Worm (Caenorhabditis elegans) whole organism, L4/young adult: ENCODE measurements around the gene C50D2.2.

Source experiments
- W03F9.2 ChIP-seq: fragments of 150-350 bp; optimal IDR thresholded peaks from 2 replicates; lab custom pipeline; 2014; ENCODE audit warnings: missing biosample characterization, missing genetic modification characterization
- dao-5 ChIP-seq: sonication (generic microtip); optimal IDR thresholded peaks from 2 replicates; lab custom pipeline; 2016; ENCODE audit warnings: missing genotype, missing genetic modification characterization, moderate library complexity, missing compliant biosample characterization
- him-1 ChIP-seq: sonication (generic microtip); optimal IDR thresholded peaks from 2 replicates; lab custom pipeline; 2016; ENCODE audit warnings: missing genotype, missing genetic modification reagents, missing genetic modification characterization, missing compliant biosample characterization

ce11 chrII:73329-73728, 35.6 kb upstream of the C50D2.2 start:
- TF ChIP-seq him-1 (tag; lab: Kevin White, UChicago) (no peak), dao-5 (no peak), W03F9.2 (tag; lab: Kevin White, UChicago) (no peak)
